Fruit fly (Drosophila melanogaster): ENCODE data around the gene Cpr66D.

Gene Cpr66D

dm6 chr3L:8667809-8668593 is 27.8 kb downstream of the Cpr66D start (continued):
- peak; percentile 41; the same call in 1 of the 2 replicates for TF ChIP-seq stc (GFP tag; IDR thresholded peaks at IDR 0.05)
- TF ChIP-seq CG10543 (GFP tag; optimal IDR thresholded peaks at IDR 0.05) = no peak
- no peak for TF ChIP-seq Gsc (GFP tag; IDR thresholded peaks at IDR 0.05)
- no peak for TF ChIP-seq cad (GFP tag; optimal IDR thresholded peaks at IDR 0.05)
- no peak for TF ChIP-seq CG14441 (GFP tag; IDR thresholded peaks at IDR 0.05)
- no peak for TF ChIP-seq CG16779 (GFP tag; IDR thresholded peaks at IDR 0.05)
- peak; percentile 44; the same call in 1 of the 2 replicates for TF ChIP-seq esg (GFP tag; conservative IDR thresholded peaks at IDR 0.05)
- peak; percentile 21 for TF ChIP-seq CG7556 (GFP tag; optimal IDR thresholded peaks at IDR 0.05)
- peak; percentile 71 for TF ChIP-seq CG17829 (tag; optimal IDR thresholded peaks at IDR 0.05)
- TF ChIP-seq org-1 (GFP tag; optimal IDR thresholded peaks at IDR 0.05) = peak; percentile 1
- TF ChIP-seq BtbVII (GFP tag; optimal IDR thresholded peaks at IDR 0.05) = no peak
- no peak for TF ChIP-seq CG14860 (GFP tag; IDR thresholded peaks at IDR 0.05; ENCODE audit: partially characterized antibody)
- no peak for TF ChIP-seq Ravus (GFP tag; IDR thresholded peaks at IDR 0.05)
- 0 out of 2 replicates have a peak, but pooled peaks have one; percentile 13 for TF ChIP-seq CG32767 (GFP tag; IDR thresholded peaks at IDR 0.05)
- TF ChIP-seq Oli (tag; optimal IDR thresholded peaks at IDR 0.05) = peak; percentile 56
- TF ChIP-seq Taf1 (GFP tag; IDR thresholded peaks at IDR 0.05) = no peak
- TF ChIP-seq Deaf1 (tag; optimal IDR thresholded peaks at IDR 0.05) = peak; percentile 27
- no peak for TF ChIP-seq HmgZ (tag; optimal IDR thresholded peaks at IDR 0.05)
- TF ChIP-seq CG14050 (GFP tag; IDR thresholded peaks at IDR 0.05) = no peak
- TF ChIP-seq CG8765 (GFP tag; IDR thresholded peaks at IDR 0.05) = no peak
- peak; percentile 78 for TF ChIP-seq dmrt11E (tag; optimal IDR thresholded peaks at IDR 0.05)
- TF ChIP-seq ranshi (GFP tag; IDR thresholded peaks at IDR 0.05) = no peak
- peak; percentile 45 for TF ChIP-seq Ssrp (tag; optimal IDR thresholded peaks at IDR 0.05)
- TF ChIP-seq exex (tag; optimal IDR thresholded peaks at IDR 0.05) = no peak
- peak in 1 of 3 experiments; percentile 63 for TF ChIP-seq lola (GFP tag; optimal IDR thresholded peaks at IDR 0.05)
- TF ChIP-seq CG31441 (GFP tag; IDR thresholded peaks at IDR 0.05) = peak; percentile 78
- TF ChIP-seq prd (optimal IDR thresholded peaks at IDR 0.05) = no peak
- peak; percentile 11; the same call in 1 of the 3 replicates for TF ChIP-seq prd (GFP tag; IDR thresholded peaks at IDR 0.05)
- no peak for TF ChIP-seq CG4854 (GFP tag; optimal IDR thresholded peaks at IDR 0.05)
- no peak for TF ChIP-seq ac (GFP tag; optimal IDR thresholded peaks at IDR 0.05)
- TF ChIP-seq Xbp1 (GFP tag; optimal IDR thresholded peaks at IDR 0.05) = no peak
- TF ChIP-seq CG13424 (tag; optimal IDR thresholded peaks at IDR 0.05) = peak; percentile 44
- TF ChIP-seq CG8290 (GFP tag; optimal IDR thresholded peaks at IDR 0.05) = no peak
- no peak for TF ChIP-seq CG8290 (tag; optimal IDR thresholded peaks at IDR 0.05)
- no peak for TF ChIP-seq ssp (GFP tag; IDR thresholded peaks at IDR 0.05)
- TF ChIP-seq gem (tag; optimal IDR thresholded peaks at IDR 0.05) = peak; percentile 68
- no peak for TF ChIP-seq hbn (GFP tag; IDR thresholded peaks at IDR 0.05; ENCODE audit: partially characterized antibody)
- peak; percentile 66 for TF ChIP-seq row (GFP tag; IDR thresholded peaks at IDR 0.05)
- TF ChIP-seq unpg (GFP tag; optimal IDR thresholded peaks at IDR 0.05) = peak; percentile 53
- peak; percentile 48; the same call in 2 of the 3 replicates for TF ChIP-seq tgo (GFP tag; IDR thresholded peaks at IDR 0.05)
- no peak for TF ChIP-seq mirr (GFP tag; optimal IDR thresholded peaks at IDR 0.05)
- TF ChIP-seq C15 (GFP tag; IDR thresholded peaks at IDR 0.05) = no peak
- TF ChIP-seq corto (GFP tag; optimal IDR thresholded peaks at IDR 0.05) = peak; percentile 85
- peak; percentile 49 for TF ChIP-seq az2 (GFP tag; optimal IDR thresholded peaks at IDR 0.05)
- TF ChIP-seq chinmo (GFP tag; IDR thresholded peaks at IDR 0.05; ENCODE audit: partially characterized antibody) = 0 out of 4 replicates have a peak, but pooled peaks have one; percentile 24
- no peak for TF ChIP-seq amos (GFP tag; IDR thresholded peaks at IDR 0.05; ENCODE audit: partially characterized antibody)
- TF ChIP-seq en (GFP tag; optimal IDR thresholded peaks at IDR 0.05) = no peak
- TF ChIP-seq CG1792 (GFP tag; optimal IDR thresholded peaks at IDR 0.05) = no peak
- peak; percentile 60 for TF ChIP-seq crol (GFP tag; IDR thresholded peaks at IDR 0.05)
- TF ChIP-seq gsb-n (tag; optimal IDR thresholded peaks at IDR 0.05) = peak; percentile 42
